Fruit fly (Drosophila melanogaster): ENCODE data around the gene CG15443.
A peak's percentile ranks its signal among the peaks of the same experiment; 100 is the strongest.

The CG15443 gene

DNA sequence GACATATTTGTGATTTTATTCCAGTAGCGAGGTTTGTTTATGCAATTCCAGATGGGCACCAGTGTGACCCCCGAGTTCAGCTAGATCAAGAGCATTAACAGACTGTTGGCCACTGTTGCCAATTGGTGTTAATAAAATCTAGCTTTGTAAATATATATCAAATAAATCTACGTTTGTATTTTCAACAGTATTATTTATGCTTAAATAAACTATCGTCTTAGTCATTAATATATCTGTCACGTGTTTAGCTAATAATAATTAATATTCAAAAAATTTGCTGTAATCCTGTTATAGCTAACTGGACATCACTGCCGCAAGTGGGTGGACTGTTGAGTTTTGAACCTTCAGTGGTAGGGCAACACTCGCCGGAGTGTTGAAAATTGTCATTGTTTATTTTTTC is 3.7 kb downstream of the CG15443 start, which contains the start of the genes mRpL27 and CG15435 (continued):
- TF ChIP-seq chn (GFP tag; optimal IDR thresholded peaks at IDR 0.05) (peak; percentile 37), CG13287 (GFP tag; IDR thresholded peaks at IDR 0.05; ENCODE audit: partially characterized antibody) (peak; percentile 23; the same call in 1 of the 2 replicates), CG12104 (GFP tag; optimal IDR thresholded peaks at IDR 0.05) (peak; percentile 12), CG9932 (GFP tag; IDR thresholded peaks at IDR 0.05) (peak; percentile 48), slbo (GFP tag; IDR thresholded peaks at IDR 0.05) (peak; percentile 55; the same call in 1 of the 2 replicates), pros (GFP tag; optimal IDR thresholded peaks at IDR 0.05) (no peak), cato (GFP tag; optimal IDR thresholded peaks at IDR 0.05; ENCODE audit: borderline replicate concordance) (peak; percentile 11), CG12769 (tag; optimal IDR thresholded peaks at IDR 0.05) (no peak), CG4707 (GFP tag; optimal IDR thresholded peaks at IDR 0.05) (no peak), sima (GFP tag; optimal IDR thresholded peaks at IDR 0.05) (no peak), caup (GFP tag; optimal IDR thresholded peaks at IDR 0.05; ENCODE audit: severe bottlenecking) (no peak), CG15479 (GFP tag; optimal IDR thresholded peaks at IDR 0.05) (peak; percentile 70), Tbp (GFP tag; optimal IDR thresholded peaks at IDR 0.05) (no peak), CG1602 (GFP tag; optimal IDR thresholded peaks at IDR 0.05) (no peak), lmd (GFP tag; IDR thresholded peaks at IDR 0.05) (no peak), CG2116 (GFP tag; optimal IDR thresholded peaks at IDR 0.05) (peak; percentile 41), CG4282 (GFP tag; optimal IDR thresholded peaks at IDR 0.05) (no peak), crp (GFP tag; optimal IDR thresholded peaks at IDR 0.05) (peak in 1 of 2 experiments; percentile 70), CG18619 (GFP tag; optimal IDR thresholded peaks at IDR 0.05) (no peak), mam (GFP tag; optimal IDR thresholded peaks at IDR 0.05) (peak; percentile 18), CG17186 (GFP tag; optimal IDR thresholded peaks at IDR 0.05) (no peak), CHES-1-like (GFP tag; optimal IDR thresholded peaks at IDR 0.05) (no peak), CG8290 (GFP tag; optimal IDR thresholded peaks at IDR 0.05) (peak; percentile 16), CG8290 (tag; optimal IDR thresholded peaks at IDR 0.05) (peak in 1 of 2 experiments; percentile 36), salm (tag; optimal IDR thresholded peaks at IDR 0.05) (no peak), tup (GFP tag; optimal IDR thresholded peaks at IDR 0.05) (no peak), bcd (GFP tag; optimal IDR thresholded peaks at IDR 0.05) (peak; percentile 58), sd (tag; optimal IDR thresholded peaks at IDR 0.05) (peak; percentile 0), Taf1 (GFP tag; IDR thresholded peaks at IDR 0.05) (no peak), Hr3 (GFP tag; optimal IDR thresholded peaks at IDR 0.05) (peak; percentile 42), CG6683 (GFP tag; optimal IDR thresholded peaks at IDR 0.05) (peak; percentile 27), CG3847 (GFP tag; IDR thresholded peaks at IDR 0.05) (peak; percentile 67), zen (tag; optimal IDR thresholded peaks at IDR 0.05) (peak; percentile 56), CG10959 (GFP tag; IDR thresholded peaks at IDR 0.05) (no peak), CG1024 (GFP tag; IDR thresholded peaks at IDR 0.05) (no peak), HHEX (GFP tag; optimal IDR thresholded peaks at IDR 0.05) (peak; percentile 34), nmo (GFP tag; optimal IDR thresholded peaks at IDR 0.05) (peak; percentile 78), CG10366 (GFP tag; IDR thresholded peaks at IDR 0.05) (no peak), CG10209 (GFP tag; optimal IDR thresholded peaks at IDR 0.05) (peak; percentile 7), CG7839 (tag; optimal IDR thresholded peaks at IDR 0.05) (peak; percentile 49), az2 (GFP tag; optimal IDR thresholded peaks at IDR 0.05) (peak; percentile 25), Chrac-16 (GFP tag; optimal IDR thresholded peaks at IDR 0.05) (peak; percentile 17), Lim3 (GFP tag; IDR thresholded peaks at IDR 0.05) (no peak), CG31365 (tag; optimal IDR thresholded peaks at IDR 0.05) (no peak), Fer1 (GFP tag; optimal IDR thresholded peaks at IDR 0.05) (peak; percentile 53), Oli (tag; optimal IDR thresholded peaks at IDR 0.05) (peak; percentile 21), trem (tag; optimal IDR thresholded peaks at IDR 0.05) (peak; percentile 75), ase (GFP tag; IDR thresholded peaks at IDR 0.05) (no peak), NC2β (GFP tag; optimal IDR thresholded peaks at IDR 0.05) (no peak), CG8924 (tag; optimal IDR thresholded peaks at IDR 0.05) (peak; percentile 56), Dp (GFP tag; optimal IDR thresholded peaks at IDR 0.05) (peak; percentile 13)

Measured in whole organism, embryonic.